Fruit fly (Drosophila melanogaster): Measurements from ENCODE around the gene nej.

- TF ChIP-seq toe (GFP tag; optimal IDR thresholded peaks at IDR 0.05) (no peak), kay (GFP tag; ENCODE audit: borderline replicate concordance) (no peak), Clk (GFP tag; optimal IDR thresholded peaks at IDR 0.05) (no peak)
Observed at dm6 chrX:9615471-9615870, 71.4 kb downstream of the nej start.
